Fruit fly (Drosophila melanogaster): ENCODE measurements around the gene Tektin-C.

The Tektin-C gene

dm6 chr3L:5819310-5819709 is 23.0 kb upstream of the Tektin-C start (continued):
- TF ChIP-seq CG6683 (GFP tag; optimal IDR thresholded peaks at IDR 0.05) (no peak), CG14050 (GFP tag; IDR thresholded peaks at IDR 0.05) (no peak), lbe (GFP tag; optimal IDR thresholded peaks at IDR 0.05) (peak; percentile 16), Dll (GFP tag; IDR thresholded peaks at IDR 0.05; ENCODE audit: partially characterized antibody) (no peak), kay (GFP tag; optimal IDR thresholded peaks at IDR 0.05) (no peak), MBD-R2 (GFP tag; IDR thresholded peaks at IDR 0.05) (no peak), CG9609 (GFP tag; optimal IDR thresholded peaks at IDR 0.05) (no peak), CG11695 (GFP tag; IDR thresholded peaks at IDR 0.05) (no peak), CG10209 (GFP tag; optimal IDR thresholded peaks at IDR 0.05) (peak; percentile 31), gem (tag; optimal IDR thresholded peaks at IDR 0.05) (peak; percentile 70), fru (optimal IDR thresholded peaks at IDR 0.05) (no peak), jing (GFP tag; optimal IDR thresholded peaks at IDR 0.05) (no peak), CG8290 (GFP tag; optimal IDR thresholded peaks at IDR 0.05) (no peak), CG8290 (tag; optimal IDR thresholded peaks at IDR 0.05) (peak in 1 of 2 experiments; percentile 34), CG7839 (tag; optimal IDR thresholded peaks at IDR 0.05) (peak; percentile 42), CG13424 (tag; optimal IDR thresholded peaks at IDR 0.05) (peak; percentile 43), org-1 (GFP tag; optimal IDR thresholded peaks at IDR 0.05) (no peak), Sry-β (GFP tag; optimal IDR thresholded peaks at IDR 0.05) (no peak), Camta (GFP tag; optimal IDR thresholded peaks at IDR 0.05) (no peak), ttk (GFP tag; IDR thresholded peaks at IDR 0.05) (no peak), CG9215 (GFP tag; IDR thresholded peaks at IDR 0.05) (0 out of 2 replicates have a peak, but pooled peaks have one; percentile 27), Asciz (GFP tag; optimal IDR thresholded peaks at IDR 0.05) (no peak), Dfd (GFP tag; optimal IDR thresholded peaks at IDR 0.05) (no peak), CG34224 (GFP tag; IDR thresholded peaks at IDR 0.05; ENCODE audit: partially characterized antibody) (no peak), Mrtf (GFP tag; IDR thresholded peaks at IDR 0.05) (no peak), CG11247 (GFP tag; IDR thresholded peaks at IDR 0.05) (no peak), seq (GFP tag; IDR thresholded peaks at IDR 0.05) (0 out of 2 replicates have a peak, but pooled peaks have one; percentile 41), klu (GFP tag; IDR thresholded peaks at IDR 0.05) (no peak), ash1 (GFP tag; optimal IDR thresholded peaks at IDR 0.05) (no peak), CG3838 (GFP tag; optimal IDR thresholded peaks at IDR 0.05) (no peak), Abd-B (GFP tag; optimal IDR thresholded peaks at IDR 0.05) (peak; percentile 18), CG17186 (GFP tag; optimal IDR thresholded peaks at IDR 0.05) (no peak), maf-S (GFP tag; optimal IDR thresholded peaks at IDR 0.05) (no peak), CG4360 (GFP tag; IDR thresholded peaks at IDR 0.05) (no peak), ken (GFP tag; IDR thresholded peaks at IDR 0.05) (no peak), CG11085 (GFP tag; IDR thresholded peaks at IDR 0.05) (0 out of 2 replicates have a peak, but pooled peaks have one; percentile 27), pros (GFP tag; optimal IDR thresholded peaks at IDR 0.05) (no peak), CG30020 (tag; optimal IDR thresholded peaks at IDR 0.05) (no peak), CG10147 (GFP tag; optimal IDR thresholded peaks at IDR 0.05) (no peak), al (GFP tag; IDR thresholded peaks at IDR 0.05) (peak; percentile 47), Atf-2 (GFP tag; optimal IDR thresholded peaks at IDR 0.05) (no peak), Side (GFP tag; optimal IDR thresholded peaks at IDR 0.05) (no peak), cato (GFP tag; optimal IDR thresholded peaks at IDR 0.05; ENCODE audit: borderline replicate concordance) (peak; percentile 2), CG32767 (GFP tag; IDR thresholded peaks at IDR 0.05) (no peak), slbo (GFP tag; IDR thresholded peaks at IDR 0.05) (peak; percentile 72), Meics (GFP tag; optimal IDR thresholded peaks at IDR 0.05) (peak; percentile 16), dm (GFP tag; optimal IDR thresholded peaks at IDR 0.05) (no peak), CG8359 (GFP tag; optimal IDR thresholded peaks at IDR 0.05; ENCODE audit: borderline replicate concordance) (no peak), dysf (GFP tag; IDR thresholded peaks at IDR 0.05) (peak; percentile 65; the same call in 2 of the 3 replicates), CG6813 (GFP tag; optimal IDR thresholded peaks at IDR 0.05) (no peak), CG18619 (GFP tag; optimal IDR thresholded peaks at IDR 0.05) (peak; percentile 12), CG8388 (GFP tag; optimal IDR thresholded peaks at IDR 0.05) (peak; percentile 1)

Measured in whole organism, embryonic.